Worm (Caenorhabditis elegans) whole organism, L3 larva: ENCODE results near the gene Y55F3C.9.
A peak's percentile ranks its signal among the peaks of the same experiment; 100 is the strongest.

ENCODE experiments used
- R02D3.7 ChIP-seq: fragments of 150-350 bp; optimal IDR thresholded peaks from 2 replicates; lab custom pipeline; 2014; ENCODE audit warnings: missing biosample characterization, missing genetic modification characterization
- ZK546.5 ChIP-seq: sonication (generic microtip); optimal IDR thresholded peaks from 2 replicates; lab custom pipeline; 2017; ENCODE audit warnings: missing biosample characterization, missing genetic modification characterization
- aly-2 ChIP-seq: fragments of 150-350 bp; optimal IDR thresholded peaks from 2 replicates; lab custom pipeline; 2014; ENCODE audit warnings: missing biosample characterization, missing genetic modification characterization
- ama-1 ChIP-seq: fragments of 150-350 bp; optimal IDR thresholded peaks from 2 replicates; lab custom pipeline; 2018
- ceh-16 ChIP-seq: sonication (generic microtip); optimal IDR thresholded peaks from 2 replicates; lab custom pipeline; 2017; ENCODE audit warnings: missing biosample characterization, missing genetic modification characterization
- ceh-28 ChIP-seq: fragments of 150-350 bp; optimal IDR thresholded peaks from 2 replicates; lab custom pipeline; 2014; ENCODE audit warnings: missing biosample characterization, missing genetic modification reagents, missing genetic modification characterization
- ceh-82 ChIP-seq: fragments of 150-350 bp; optimal IDR thresholded peaks from 2 replicates; lab custom pipeline; 2014; ENCODE audit warnings: missing biosample characterization, missing genetic modification characterization
- ceh-9 ChIP-seq: sonication (generic microtip); optimal IDR thresholded peaks from 2 replicates; lab custom pipeline; 2018; ENCODE audit warnings: missing biosample characterization, missing genetic modification characterization
- daf-12 ChIP-seq: fragments of 150-350 bp; optimal IDR thresholded peaks from 2 replicates; lab custom pipeline; 2014; ENCODE audit warnings: missing biosample characterization, missing genetic modification reagents, missing genetic modification characterization
- egl-27 ChIP-seq: sonication (generic microtip); optimal IDR thresholded peaks from 4 replicates; lab custom pipeline; 2017; ENCODE audit warnings: missing biosample characterization, missing genetic modification reagents, missing genetic modification characterization
- egl-5 ChIP-seq: fragments of 150-350 bp; optimal IDR thresholded peaks from 2 replicates; lab custom pipeline; 2017; ENCODE audit warnings: missing biosample characterization, missing genetic modification reagents, missing genetic modification characterization, inconsistent platforms
- elt-1 ChIP-seq: fragments of 150-350 bp; optimal IDR thresholded peaks from 2 replicates; lab custom pipeline; 2014; ENCODE audit warnings: missing biosample characterization, missing genetic modification characterization
- elt-2 ChIP-seq: sonication (generic microtip); optimal IDR thresholded peaks from 2 replicates; lab custom pipeline; 2016; ENCODE audit warnings: missing genetic modification reagents, mild to moderate bottlenecking, missing genetic modification characterization, missing compliant biosample characterization
- elt-3 ChIP-seq, 3 experiments: fragments of 150-350 bp in 1 of 3; sonication (generic microtip) in 2 of 3; optimal IDR thresholded peaks; 2 replicates in 2 of 3; 4 replicates in 1 of 3; lab custom pipeline; 2014 to 2017; ENCODE audit warnings: missing biosample characterization in 3 of 3, missing genetic modification characterization in 3 of 3
- eor-1 ChIP-seq, 2 experiments: fragments of 150-350 bp; optimal IDR thresholded peaks; 2 replicates each; lab custom pipeline; 2014 to 2018; ENCODE audit warnings: missing biosample characterization in 2 of 2, missing genetic modification characterization in 2 of 2
- fkh-10 ChIP-seq: sonication (generic microtip); optimal IDR thresholded peaks from 2 replicates; lab custom pipeline; 2017; ENCODE audit warnings: missing biosample characterization, missing genetic modification reagents, missing genetic modification characterization
- fkh-2 ChIP-seq: fragments of 150-350 bp; optimal IDR thresholded peaks from 2 replicates; lab custom pipeline; 2014; ENCODE audit warnings: missing biosample characterization, missing genetic modification reagents, missing genetic modification characterization
- fos-1 ChIP-seq: fragments of 150-350 bp; optimal IDR thresholded peaks from 2 replicates; lab custom pipeline; 2014; ENCODE audit warnings: missing biosample characterization, missing genetic modification characterization
- hmg-11 ChIP-seq: sonication (generic microtip); optimal IDR thresholded peaks from 2 replicates; lab custom pipeline; 2016; ENCODE audit warnings: missing genetic modification characterization, missing compliant biosample characterization
- jun-1 ChIP-seq: fragments of 150-350 bp; optimal IDR thresholded peaks from 2 replicates; lab custom pipeline; 2014; ENCODE audit warnings: missing biosample characterization, missing genetic modification reagents, missing genetic modification characterization
- lin-15B ChIP-seq: fragments of 150-350 bp; optimal IDR thresholded peaks from 2 replicates; lab custom pipeline; 2014; ENCODE audit warnings: missing biosample characterization, missing genetic modification characterization
- lin-39 ChIP-seq: fragments of 150-350 bp; optimal IDR thresholded peaks from 2 replicates; lab custom pipeline; 2018; ENCODE audit warnings: missing biosample characterization, missing genetic modification reagents, missing genetic modification characterization
- lsy-12 ChIP-seq: sonication (generic microtip); optimal IDR thresholded peaks from 2 replicates; lab custom pipeline; 2016; ENCODE audit warnings: mild to moderate bottlenecking, missing genetic modification characterization, missing compliant biosample characterization
- mdl-1 ChIP-seq: fragments of 150-350 bp; optimal IDR thresholded peaks from 2 replicates; lab custom pipeline; 2014; ENCODE audit warnings: missing biosample characterization, missing genetic modification characterization
- mml-1 ChIP-seq: fragments of 150-350 bp; sonication (generic microtip); optimal IDR thresholded peaks from 3 replicates; lab custom pipeline; 2014; ENCODE audit warnings: missing biosample characterization, missing genetic modification characterization
- nfya-1 ChIP-seq: sonication (generic microtip); optimal IDR thresholded peaks from 2 replicates; lab custom pipeline; 2017; ENCODE audit warnings: missing genetic modification characterization, mild to moderate bottlenecking, missing compliant biosample characterization, antibody characterized with exemption, moderate library complexity; ENCODE audit not compliant: insufficient read depth
- nhr-11 ChIP-seq: fragments of 150-350 bp; optimal IDR thresholded peaks from 2 replicates; lab custom pipeline; 2014; ENCODE audit warnings: missing biosample characterization, missing genetic modification characterization
- nhr-12 ChIP-seq: fragments of 150-350 bp; optimal IDR thresholded peaks from 2 replicates; lab custom pipeline; 2014; ENCODE audit warnings: missing biosample characterization, missing genetic modification characterization
- nhr-23 ChIP-seq: fragments of 150-350 bp; optimal IDR thresholded peaks from 2 replicates; lab custom pipeline; 2014; ENCODE audit warnings: missing biosample characterization, missing genetic modification reagents, missing genetic modification characterization
- nhr-237 ChIP-seq: fragments of 150-350 bp; optimal IDR thresholded peaks from 2 replicates; lab custom pipeline; 2014; ENCODE audit warnings: missing biosample characterization, missing genetic modification characterization
- nhr-25 ChIP-seq: sonication (generic microtip); optimal IDR thresholded peaks from 2 replicates; lab custom pipeline; 2017; ENCODE audit warnings: missing biosample characterization, missing genetic modification characterization
- nhr-28 ChIP-seq: fragments of 150-350 bp; optimal IDR thresholded peaks from 2 replicates; lab custom pipeline; 2014; ENCODE audit warnings: missing biosample characterization, missing genetic modification characterization
- nhr-43 ChIP-seq: sonication (generic microtip); optimal IDR thresholded peaks from 2 replicates; lab custom pipeline; 2016; ENCODE audit warnings: mild to moderate bottlenecking, missing genetic modification characterization, missing compliant biosample characterization; ENCODE audit not compliant: poor library complexity, severe bottlenecking
- nhr-67 ChIP-seq: fragments of 150-350 bp; optimal IDR thresholded peaks from 2 replicates; lab custom pipeline; 2014; ENCODE audit warnings: missing biosample characterization, missing genetic modification characterization
- nhr-76 ChIP-seq: fragments of 150-350 bp; sonication (generic microtip); optimal IDR thresholded peaks from 5 replicates; lab custom pipeline; 2014; ENCODE audit warnings: missing biosample characterization, missing genetic modification characterization
- nhr-77 ChIP-seq: fragments of 150-350 bp; optimal IDR thresholded peaks from 2 replicates; lab custom pipeline; 2014; ENCODE audit warnings: missing biosample characterization, missing genetic modification characterization
- pha-4 ChIP-seq: fragments of 150-350 bp; optimal IDR thresholded peaks from 2 replicates; lab custom pipeline; 2014; ENCODE audit warnings: missing biosample characterization, missing genetic modification reagents, missing genetic modification characterization
- pqm-1 ChIP-seq: fragments of 150-350 bp; optimal IDR thresholded peaks from 2 replicates; lab custom pipeline; 2017; ENCODE audit warnings: missing biosample characterization, missing genetic modification characterization, inconsistent platforms
- sea-2 ChIP-seq: fragments of 150-350 bp; sonication (generic microtip); optimal IDR thresholded peaks from 4 replicates; lab custom pipeline; 2014; ENCODE audit warnings: missing biosample characterization, missing genetic modification reagents, missing genetic modification characterization
- skn-1 ChIP-seq: fragments of 150-350 bp; optimal IDR thresholded peaks from 2 replicates; lab custom pipeline; 2014; ENCODE audit warnings: missing biosample characterization, missing genetic modification characterization
- snpc-4 ChIP-seq: fragments of 150-350 bp; optimal IDR thresholded peaks from 2 replicates; lab custom pipeline; 2014; ENCODE audit warnings: missing biosample characterization, missing genetic modification characterization
- tbx-2 ChIP-seq: sonication (generic microtip); optimal IDR thresholded peaks from 2 replicates; lab custom pipeline; 2016; ENCODE audit warnings: mild to moderate bottlenecking, missing genetic modification characterization, missing compliant biosample characterization
- unc-39 ChIP-seq: sonication (generic microtip); optimal IDR thresholded peaks from 4 replicates; lab custom pipeline; 2017; ENCODE audit warnings: missing biosample characterization, missing genetic modification characterization
- unc-62 ChIP-seq: fragments of 150-350 bp; sonication (generic microtip); optimal IDR thresholded peaks from 4 replicates; lab custom pipeline; 2014; ENCODE audit warnings: missing biosample characterization, missing genetic modification reagents, missing genetic modification characterization
- zag-1 ChIP-seq: fragments of 150-350 bp; optimal IDR thresholded peaks from 2 replicates; lab custom pipeline; 2014; ENCODE audit warnings: missing biosample characterization, missing genetic modification characterization
- ztf-11 ChIP-seq: fragments of 150-350 bp; optimal IDR thresholded peaks from 2 replicates; lab custom pipeline; 2014; ENCODE audit warnings: missing biosample characterization, missing genetic modification characterization
- ztf-4 ChIP-seq: fragments of 150-350 bp; optimal IDR thresholded peaks from 2 replicates; lab custom pipeline; 2014; ENCODE audit warnings: missing biosample characterization, missing genetic modification characterization

Y55F3C.9 gene

DNA sequence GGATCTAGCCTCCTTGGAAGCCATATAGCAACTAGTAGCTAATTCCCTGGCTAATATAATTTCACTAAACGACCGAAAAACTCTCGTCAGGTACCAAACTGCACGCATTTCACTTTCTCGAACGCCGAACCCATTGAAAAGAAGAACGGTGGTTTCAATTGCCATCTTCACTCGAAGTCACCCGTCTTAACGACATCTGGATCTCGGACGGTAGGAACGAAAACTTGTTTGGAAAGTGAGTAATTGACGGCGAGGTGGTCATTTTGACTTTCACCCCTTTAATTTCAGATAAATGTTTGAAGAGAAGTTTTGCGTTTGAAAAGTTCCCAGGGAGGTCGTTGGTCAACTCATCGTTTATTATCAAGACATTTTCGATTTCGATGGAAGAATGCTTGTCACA is 43.2 kb downstream of the Y55F3C.9 start:
- no peak for TF ChIP-seq nhr-25 (tag; lab: Kevin White, UChicago)
- TF ChIP-seq unc-62 (GFP tag; lab: Kevin White, UChicago), result no peak
- TF ChIP-seq nhr-23 (tag; lab: Kevin White, UChicago), result no peak
- TF ChIP-seq nhr-12, result no peak
- TF ChIP-seq pqm-1 (tag; lab: Kevin White, UChicago), result no peak
- TF ChIP-seq nhr-237 (tag; lab: Kevin White, UChicago), result no peak
- no peak for TF ChIP-seq fkh-10 (GFP tag; lab: Kevin White, UChicago)

DNA sequence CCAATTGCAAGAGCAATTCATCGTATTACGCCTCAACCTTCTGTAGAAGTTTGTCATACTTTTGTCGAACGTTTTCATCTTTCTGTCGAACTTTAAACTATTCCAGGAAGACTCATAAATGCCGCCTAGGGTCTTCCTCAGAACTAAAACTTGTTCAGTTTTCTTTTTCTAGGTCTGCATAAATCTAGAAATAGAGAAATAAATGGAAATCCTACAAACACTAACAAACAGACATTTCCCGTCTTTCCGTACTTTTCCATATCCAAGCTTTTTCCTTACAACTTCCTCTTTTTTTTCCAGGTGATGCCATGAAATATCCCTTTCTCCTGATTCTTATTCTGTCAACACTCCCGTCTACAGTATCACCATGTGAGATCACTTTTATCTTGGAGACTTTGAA is 43.8 kb downstream of the Y55F3C.9 start, which contains the start of gene cutl-28:
Gene cutl-28 (plus strand): TSS at position 301 of the 400 bp plus-strand sequence.
- TF ChIP-seq unc-39 (tag; lab: Kevin White, UChicago), result no peak
- TF ChIP-seq fos-1, result no peak
- TF ChIP-seq ztf-4, result no peak
- TF ChIP-seq tbx-2, result no peak

DNA sequence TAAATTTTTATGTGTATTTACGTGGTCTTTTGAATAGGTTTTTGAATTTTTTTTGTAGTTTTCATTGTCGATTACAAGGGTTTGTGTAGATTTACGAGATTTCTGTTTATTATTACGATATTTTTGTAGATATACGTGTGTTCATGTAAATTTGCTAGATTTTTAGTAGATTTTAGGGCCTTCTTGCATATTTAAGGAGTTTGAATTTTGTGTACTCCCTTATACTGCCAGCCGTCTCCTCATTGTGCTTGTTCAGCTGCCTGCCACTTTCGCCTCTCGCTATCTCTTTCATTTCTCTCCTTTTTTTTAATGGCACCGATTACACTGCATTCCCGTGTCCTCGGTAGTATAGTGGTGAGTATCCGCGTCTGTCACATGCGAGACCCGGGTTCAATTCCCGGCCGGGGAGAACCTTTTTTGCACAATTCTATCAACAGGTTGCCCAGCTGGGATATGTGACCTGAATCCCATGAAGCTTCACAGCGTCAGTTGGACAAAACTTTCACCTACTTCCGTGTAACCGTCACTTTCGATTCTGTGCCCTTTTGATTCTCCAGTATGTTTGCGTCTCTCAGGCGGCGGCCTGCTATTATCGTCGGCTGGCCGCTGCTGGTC is 45.2 kb downstream of the Y55F3C.9 start:
- TF ChIP-seq nhr-67 (no peak), ceh-9 (tag; lab: Kevin White, UChicago) (no peak), lin-39 (tag; lab: Kevin White, UChicago) (no peak), lin-15B (no peak), pha-4 (peak; percentile 56), egl-5 (no peak), aly-2 (tag; lab: Kevin White, UChicago) (no peak), ztf-11 (tag; lab: Kevin White, UChicago) (no peak), nhr-43 (peak; percentile 48), mdl-1 (tag; lab: Kevin White, UChicago) (peak; percentile 0), zag-1 (tag; lab: Kevin White, UChicago) (no peak), elt-3 (tag; optimal IDR thresholded peaks at IDR 0.05; lab: Kevin White, UChicago) (no peak), ZK546.5 (no peak), hmg-11 (tag; lab: Kevin White, UChicago) (peak; percentile 83), ceh-28 (tag; lab: Kevin White, UChicago) (no peak), lsy-12 (tag; lab: Kevin White, UChicago) (peak; percentile 55), pqm-1 (tag; lab: Kevin White, UChicago) (no peak), fos-1 (no peak), elt-2 (tag; lab: Kevin White, UChicago) (peak; percentile 46), tbx-2 (peak; percentile 53), ceh-82 (tag; lab: Kevin White, UChicago) (peak; percentile 47), nhr-28 (tag; lab: Kevin White, UChicago) (no peak), jun-1 (peak; percentile 65), nhr-12 (no peak), egl-27 (tag; lab: Kevin White, UChicago) (no peak), snpc-4 (tag; lab: Kevin White, UChicago) (peak; percentile 25), daf-12 (tag; lab: Kevin White, UChicago) (no peak), skn-1 (tag; lab: Kevin White, UChicago) (peak; percentile 43), unc-62 (GFP tag; lab: Kevin White, UChicago) (peak; percentile 17), fkh-10 (GFP tag; lab: Kevin White, UChicago) (no peak), nhr-11 (tag; lab: Kevin White, UChicago) (no peak), nhr-237 (tag; lab: Kevin White, UChicago) (no peak), nhr-76 (no peak), ztf-4 (no peak), ceh-16 (tag; lab: Kevin White, UChicago) (no peak), fkh-2 (no peak), nhr-25 (tag; lab: Kevin White, UChicago) (peak; percentile 52), eor-1 (tag; optimal IDR thresholded peaks at IDR 0.05; lab: Kevin White, UChicago) (no peak), mml-1 (tag; lab: Kevin White, UChicago) (no peak), sea-2 (GFP tag; lab: Kevin White, UChicago) (no peak), R02D3.7 (tag; lab: Kevin White, UChicago) (no peak), ama-1 (lab: Kevin White, UChicago) (no peak), nfya-1 (tag; lab: Kevin White, UChicago) (no peak), nhr-77 (tag; lab: Kevin White, UChicago) (no peak), nhr-23 (tag; lab: Kevin White, UChicago) (peak; percentile 77), unc-39 (tag; lab: Kevin White, UChicago) (no peak), elt-1 (tag; lab: Kevin White, UChicago) (no peak)
